Fruit fly (Drosophila melanogaster): Measurements from ENCODE around the gene CG42579.

The CG42579 gene

dm6 chrX:20489382-20489994 is 37.9 kb upstream of the CG42579 start:
- TF ChIP-seq CG14711 (tag; optimal IDR thresholded peaks at IDR 0.05) (no peak), tj (GFP tag; optimal IDR thresholded peaks at IDR 0.05) (peak; percentile 86)

DNA sequence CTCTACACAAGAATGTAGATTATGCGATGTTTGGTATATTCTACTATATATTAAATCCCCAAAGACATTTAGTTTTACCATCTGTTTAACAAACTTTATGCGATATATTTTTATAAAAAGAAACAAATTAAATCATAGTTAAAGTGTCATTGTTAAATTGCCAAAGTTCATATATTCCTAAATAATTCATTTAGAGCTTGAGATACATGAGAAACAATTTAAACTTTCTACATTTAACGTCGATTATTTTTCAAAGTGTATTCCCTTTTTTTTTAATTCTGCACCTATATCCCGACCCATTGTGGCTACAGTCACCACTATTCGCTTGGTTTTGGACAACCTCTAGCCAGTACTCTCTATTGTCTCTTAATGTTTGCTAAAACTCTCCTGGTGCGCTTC is 37.4 kb upstream of the CG42579 start:
- TF ChIP-seq CG1620 (GFP tag; optimal IDR thresholded peaks at IDR 0.05) (no peak), toe (GFP tag; optimal IDR thresholded peaks at IDR 0.05) (no peak), Hr96 (GFP tag; optimal IDR thresholded peaks at IDR 0.05) (no peak), pad (GFP tag; optimal IDR thresholded peaks at IDR 0.05) (no peak), CG33017 (tag; optimal IDR thresholded peaks at IDR 0.05) (no peak), CG11617 (GFP tag; optimal IDR thresholded peaks at IDR 0.05) (no peak), Crg-1 (GFP tag; optimal IDR thresholded peaks at IDR 0.05) (no peak), CG14711 (tag; optimal IDR thresholded peaks at IDR 0.05) (no peak), bab1 (GFP tag; optimal IDR thresholded peaks at IDR 0.05) (no peak), ovo (GFP tag; optimal IDR thresholded peaks at IDR 0.05) (no peak), kay (GFP tag; ENCODE audit: borderline replicate concordance) (no peak), cic (GFP tag; optimal IDR thresholded peaks at IDR 0.05) (no peak), CG5204 (GFP tag; optimal IDR thresholded peaks at IDR 0.05) (no peak), CG7045 (GFP tag; optimal IDR thresholded peaks at IDR 0.05) (no peak), tj (GFP tag; optimal IDR thresholded peaks at IDR 0.05) (no peak), CG7101 (tag; optimal IDR thresholded peaks at IDR 0.05) (no peak), Clk (GFP tag; optimal IDR thresholded peaks at IDR 0.05) (no peak), CG12768 (GFP tag; optimal IDR thresholded peaks at IDR 0.05) (no peak)

DNA sequence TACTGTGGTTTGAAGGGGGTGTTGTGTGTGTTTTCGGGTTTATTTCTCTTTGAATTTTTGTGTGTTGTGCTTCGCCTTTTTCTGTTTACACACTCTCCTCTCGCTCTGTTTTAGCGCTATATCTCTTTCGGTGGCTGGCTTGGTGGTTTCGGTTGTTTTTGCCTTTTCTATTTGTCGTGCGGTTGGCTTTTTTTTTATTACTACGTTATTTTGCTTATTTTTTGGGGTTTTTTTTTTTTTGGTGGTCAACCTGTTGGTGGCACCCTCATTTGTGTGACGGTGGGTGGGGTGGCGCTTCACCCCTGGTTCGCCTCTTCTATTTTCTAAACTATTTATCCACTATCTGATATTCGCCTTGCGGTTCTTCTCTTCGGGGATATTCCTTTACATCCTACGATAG is 36.5 kb upstream of the CG42579 start:
- TF ChIP-seq CG1620 (GFP tag; optimal IDR thresholded peaks at IDR 0.05) (no peak), CG14711 (tag; optimal IDR thresholded peaks at IDR 0.05) (no peak), bab1 (GFP tag; optimal IDR thresholded peaks at IDR 0.05) (no peak), Hr96 (GFP tag; optimal IDR thresholded peaks at IDR 0.05) (no peak), tj (GFP tag; optimal IDR thresholded peaks at IDR 0.05) (no peak), Crg-1 (GFP tag; optimal IDR thresholded peaks at IDR 0.05) (no peak), CG33017 (tag; optimal IDR thresholded peaks at IDR 0.05) (no peak), CG12768 (GFP tag; optimal IDR thresholded peaks at IDR 0.05) (no peak)

dm6 chrX:20492672-20493071 is 34.8 kb upstream of the CG42579 start:
- TF ChIP-seq CG12768 (GFP tag; optimal IDR thresholded peaks at IDR 0.05): no peak
- no peak for TF ChIP-seq kay (GFP tag; ENCODE audit: borderline replicate concordance)
- TF ChIP-seq CG11617 (GFP tag; optimal IDR thresholded peaks at IDR 0.05): no peak
- peak; percentile 29 for TF ChIP-seq Crg-1 (GFP tag; optimal IDR thresholded peaks at IDR 0.05)
- no peak for TF ChIP-seq tj (GFP tag; optimal IDR thresholded peaks at IDR 0.05)
- TF ChIP-seq cnc (optimal IDR thresholded peaks at IDR 0.05): no peak
- TF ChIP-seq CG1620 (GFP tag; optimal IDR thresholded peaks at IDR 0.05): no peak
- no peak for TF ChIP-seq CG7045 (GFP tag; optimal IDR thresholded peaks at IDR 0.05)
- peak; percentile 47 for TF ChIP-seq CG7101 (tag; optimal IDR thresholded peaks at IDR 0.05)
- no peak for TF ChIP-seq ovo (GFP tag; optimal IDR thresholded peaks at IDR 0.05)
- TF ChIP-seq CG33017 (tag; optimal IDR thresholded peaks at IDR 0.05): no peak
- no peak for TF ChIP-seq toe (GFP tag; optimal IDR thresholded peaks at IDR 0.05)
- no peak for TF ChIP-seq bab1 (GFP tag; optimal IDR thresholded peaks at IDR 0.05)
- no peak for TF ChIP-seq CG14711 (tag; optimal IDR thresholded peaks at IDR 0.05)
- no peak for TF ChIP-seq CG5204 (GFP tag; optimal IDR thresholded peaks at IDR 0.05)
- TF ChIP-seq Mnt (GFP tag; optimal IDR thresholded peaks at IDR 0.05): peak; percentile 41
- no peak for TF ChIP-seq Clk (GFP tag; optimal IDR thresholded peaks at IDR 0.05)
- no peak for TF ChIP-seq Hr96 (GFP tag; optimal IDR thresholded peaks at IDR 0.05)
- TF ChIP-seq cic (GFP tag; optimal IDR thresholded peaks at IDR 0.05): peak; percentile 79
- peak; percentile 22 for TF ChIP-seq pad (GFP tag; optimal IDR thresholded peaks at IDR 0.05)

- no peak for TF ChIP-seq CG7045 (GFP tag; optimal IDR thresholded peaks at IDR 0.05)
- no peak for TF ChIP-seq ovo (GFP tag; optimal IDR thresholded peaks at IDR 0.05)
- TF ChIP-seq toe (GFP tag; optimal IDR thresholded peaks at IDR 0.05): no peak
- no peak for TF ChIP-seq CG11617 (GFP tag; optimal IDR thresholded peaks at IDR 0.05)
- TF ChIP-seq cnc (optimal IDR thresholded peaks at IDR 0.05): no peak
- no peak for TF ChIP-seq pad (GFP tag; optimal IDR thresholded peaks at IDR 0.05)
- TF ChIP-seq cic (GFP tag; optimal IDR thresholded peaks at IDR 0.05): no peak
- no peak for TF ChIP-seq Hr96 (GFP tag; optimal IDR thresholded peaks at IDR 0.05)
- TF ChIP-seq CG1620 (GFP tag; optimal IDR thresholded peaks at IDR 0.05): no peak
- TF ChIP-seq Crg-1 (GFP tag; optimal IDR thresholded peaks at IDR 0.05): no peak
- no peak for TF ChIP-seq Mnt (GFP tag; optimal IDR thresholded peaks at IDR 0.05)
- TF ChIP-seq CG33017 (tag; optimal IDR thresholded peaks at IDR 0.05): no peak
- TF ChIP-seq tj (GFP tag; optimal IDR thresholded peaks at IDR 0.05): no peak
- TF ChIP-seq CG7101 (tag; optimal IDR thresholded peaks at IDR 0.05): no peak
- TF ChIP-seq CG12768 (GFP tag; optimal IDR thresholded peaks at IDR 0.05): no peak
- TF ChIP-seq bab1 (GFP tag; optimal IDR thresholded peaks at IDR 0.05): no peak
These were observed 32.3 kb upstream of the CG42579 start for dm6 chrX:20495117-20495516.

- TF ChIP-seq toe (GFP tag; optimal IDR thresholded peaks at IDR 0.05) (no peak), CG14711 (tag; optimal IDR thresholded peaks at IDR 0.05) (peak; percentile 8)
These were observed 31.4 kb upstream of the CG42579 start for dm6 chrX:20495767-20496656.

Data from whole organism, adult.